Fruit fly (Drosophila melanogaster): ENCODE results near the gene CG9631.

dm6 chr3R:14275519-14276172, 49.1 kb upstream of the CG9631 start:
- TF ChIP-seq CG8478 (optimal IDR thresholded peaks at IDR 0.05) (no peak), CTCF (optimal IDR thresholded peaks at IDR 0.05) (no peak)
